Worm (Caenorhabditis elegans) whole organism, L4/young adult: ENCODE measurements around the gene T24B8.3.

Source experiments
- W03F9.2 ChIP-seq: fragments of 150-350 bp; optimal IDR thresholded peaks from 2 replicates; lab custom pipeline; 2014; ENCODE audit warnings: missing biosample characterization, missing genetic modification characterization
- dao-5 ChIP-seq: sonication (generic microtip); optimal IDR thresholded peaks from 2 replicates; lab custom pipeline; 2016; ENCODE audit warnings: missing genotype, missing genetic modification characterization, moderate library complexity, missing compliant biosample characterization

DNA sequence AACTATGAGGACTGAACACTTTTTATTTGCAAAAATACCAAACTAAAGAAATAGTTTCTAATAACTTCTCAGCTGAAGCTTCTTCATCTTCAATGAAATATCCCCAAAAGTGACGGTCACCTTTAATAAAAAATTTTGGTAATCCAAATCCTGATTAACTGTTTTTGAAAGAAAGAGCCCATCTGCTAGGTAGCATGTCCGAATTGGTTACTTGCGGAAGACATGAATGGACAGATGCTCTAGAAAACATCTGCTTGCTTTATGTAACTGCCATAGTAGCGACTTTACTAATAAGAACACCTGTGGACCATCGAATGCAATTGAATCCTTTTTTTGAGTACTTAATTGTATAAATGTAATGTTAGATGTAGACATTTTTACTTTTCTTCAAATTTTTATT lies 1.9 kb downstream of the T24B8.3 start:
- no peak for TF ChIP-seq W03F9.2 (tag; lab: Kevin White, UChicago)
- TF ChIP-seq dao-5 (tag; lab: Kevin White, UChicago): no peak
